Fruit fly (Drosophila melanogaster): ENCODE measurements around the gene CG1236.

DNA sequence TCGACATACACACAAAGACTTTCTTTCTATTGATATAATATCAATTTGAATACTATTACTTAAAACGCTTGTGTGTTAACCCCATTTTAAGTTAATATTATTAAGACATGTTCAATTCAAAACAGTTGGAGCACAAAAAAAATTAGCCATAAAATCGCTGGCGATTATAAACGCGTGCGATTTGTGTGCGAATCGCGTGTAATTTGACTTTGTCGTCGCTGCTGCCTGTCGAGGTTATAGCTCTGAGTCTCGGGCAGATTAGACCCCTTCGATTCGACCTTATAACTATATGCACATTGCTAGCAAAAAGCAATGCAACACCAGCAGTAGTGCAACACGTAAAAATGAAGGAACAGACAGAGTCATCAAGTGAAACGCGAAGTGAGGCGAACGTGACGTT, 31.6 kb upstream of the CG1236 start:
- TF ChIP-seq fru (optimal IDR thresholded peaks at IDR 0.05) = no peak
- TF ChIP-seq mirr (GFP tag; optimal IDR thresholded peaks at IDR 0.05) = no peak
- no peak for TF ChIP-seq nom (GFP tag; optimal IDR thresholded peaks at IDR 0.05)
- no peak for TF ChIP-seq CG15011 (GFP tag; optimal IDR thresholded peaks at IDR 0.05)

Measured in whole organism, embryonic.